Fruit fly (Drosophila melanogaster) whole organism, embryonic: ENCODE results near the gene CG9184.

Experiments used
- Abd-B ChIP-seq: fragments of 200-800 bp; sonication (Bioruptor generic); optimal IDR thresholded peaks from 2 replicates; lab custom pipeline; 2018; ENCODE audit warnings: missing biosample characterization, mild to moderate bottlenecking, missing genetic modification characterization, moderate library complexity
- Antp ChIP-seq: fragments of 200-800 bp; sonication (Bioruptor generic); optimal IDR thresholded peaks from 3 replicates; lab custom pipeline; 2016; ENCODE audit warnings: missing biosample characterization, missing genetic modification characterization
- BEAF-32 ChIP-seq: fragments of 200-800 bp; sonication (Bioruptor generic); optimal IDR thresholded peaks from 3 replicates; lab custom pipeline; 2017; ENCODE audit warnings: missing biosample characterization, missing genetic modification characterization, mild to moderate bottlenecking, moderate library complexity, missing genetic modification reagents
- CG10431 ChIP-seq: fragments of 200-800 bp; sonication (Bioruptor generic); optimal IDR thresholded peaks from 3 replicates; lab custom pipeline; 2018; ENCODE audit warnings: missing biosample characterization, mild to moderate bottlenecking, missing genetic modification characterization
- CG12155 ChIP-seq: fragments of 200-800 bp; sonication (Bioruptor generic); optimal IDR thresholded peaks from 3 replicates; lab custom pipeline; 2016; ENCODE audit warnings: missing biosample characterization, missing genetic modification characterization
- CG13123 ChIP-seq: fragments of 200-800 bp; sonication (Bioruptor generic); optimal IDR thresholded peaks from 2 replicates; lab custom pipeline; 2016; ENCODE audit warnings: missing biosample characterization, missing genetic modification characterization
- CG14667 ChIP-seq: fragments of 200-800 bp; sonication (Bioruptor generic); IDR thresholded peaks from 2 replicates; pipeline ENCODE4 v1.3.6; 2022; ENCODE audit warnings: missing biosample characterization, missing genetic modification characterization
- CG16779 ChIP-seq: fragments of 200-800 bp; sonication (Bioruptor generic); IDR thresholded peaks from 2 replicates; pipeline ENCODE4 v1.3.6; 2022; ENCODE audit warnings: missing biosample characterization, missing genetic modification characterization
- CG17829 ChIP-seq: fragments of 200-800 bp; optimal IDR thresholded peaks from 2 replicates; lab custom pipeline; 2019; ENCODE audit warnings: missing biosample characterization, mild to moderate bottlenecking, missing genetic modification characterization, moderate library complexity
- CG18476 ChIP-seq: fragments of 200-800 bp; sonication (Bioruptor generic); optimal IDR thresholded peaks from 2 replicates; lab custom pipeline; 2016; ENCODE audit warnings: missing biosample characterization, mild to moderate bottlenecking, missing genetic modification characterization
- CG2712 ChIP-seq: fragments of 200-800 bp; optimal IDR thresholded peaks from 3 replicates; lab custom pipeline; 2019; ENCODE audit warnings: missing biosample characterization, mild to moderate bottlenecking, missing genetic modification characterization, moderate library complexity
- CG2875 ChIP-seq: fragments of 200-800 bp; sonication (Bioruptor generic); optimal IDR thresholded peaks from 2 replicates; lab custom pipeline; 2017; ENCODE audit warnings: missing biosample characterization, mild to moderate bottlenecking, missing genetic modification characterization, missing genetic modification reagents
- CG34224 ChIP-seq: fragments of 200-800 bp; sonication (Bioruptor generic); IDR thresholded peaks from 3 replicates; pipeline ENCODE4 v1.3.6; 2022; ENCODE audit warnings: missing biosample characterization, missing genetic modification characterization; ENCODE audit not compliant: partially characterized antibody
- CG4404 ChIP-seq: fragments of 200-800 bp; sonication (Bioruptor generic); IDR thresholded peaks from 2 replicates; pipeline ENCODE4 v1.3.6; 2022; ENCODE audit warnings: missing biosample characterization, missing genetic modification characterization
- CG7987 ChIP-seq: fragments of 200-800 bp; sonication (Bioruptor generic); optimal IDR thresholded peaks from 2 replicates; lab custom pipeline; 2018; ENCODE audit warnings: missing biosample characterization, mild to moderate bottlenecking, missing genetic modification characterization, moderate library complexity
- CG8388 ChIP-seq: fragments of 200-800 bp; sonication (Bioruptor generic); optimal IDR thresholded peaks from 2 replicates; lab custom pipeline; 2019; ENCODE audit warnings: missing biosample characterization, mild to moderate bottlenecking, missing genetic modification characterization, moderate library complexity
- Chrac-16 ChIP-seq: fragments of 200-800 bp; sonication (Bioruptor generic); optimal IDR thresholded peaks from 3 replicates; lab custom pipeline; 2016; ENCODE audit warnings: missing biosample characterization, missing genetic modification characterization
- Deaf1 ChIP-seq: fragments of 200-800 bp; optimal IDR thresholded peaks from 3 replicates; lab custom pipeline; 2019; ENCODE audit warnings: missing biosample characterization, mild to moderate bottlenecking, missing genetic modification characterization, moderate library complexity
- Drgx ChIP-seq: fragments of 200-800 bp; sonication (Bioruptor generic); IDR thresholded peaks from 2 replicates; pipeline ENCODE4 v1.3.6; 2022; ENCODE audit warnings: missing biosample characterization, missing genetic modification characterization
- Gug ChIP-seq: fragments of 200-800 bp; sonication (Bioruptor generic); IDR thresholded peaks from 4 replicates; pipeline ENCODE4 v1.3.6; 2022; ENCODE audit warnings: missing biosample characterization, missing genetic modification characterization
- Kr ChIP-seq: fragments of 200-800 bp; sonication (Bioruptor generic); optimal IDR thresholded peaks from 2 replicates; lab custom pipeline; 2017; ENCODE audit warnings: missing biosample characterization, mild to moderate bottlenecking, missing genetic modification characterization
- MESR4 ChIP-seq: fragments of 200-800 bp; sonication (Bioruptor generic); optimal IDR thresholded peaks from 2 replicates; lab custom pipeline; 2018; ENCODE audit warnings: missing biosample characterization, mild to moderate bottlenecking, missing genetic modification characterization, moderate library complexity
- Mad ChIP-seq: fragments of 200-800 bp; sonication (Bioruptor generic); optimal IDR thresholded peaks from 2 replicates; lab custom pipeline; 2016; ENCODE audit warnings: missing biosample characterization, missing genetic modification characterization
- NFAT ChIP-seq: fragments of 200-800 bp; sonication (Bioruptor generic); IDR thresholded peaks from 2 replicates; pipeline ENCODE4 v1.3.6; 2022; ENCODE audit warnings: missing biosample characterization, missing genetic modification characterization
- Nf-YC ChIP-seq: fragments of 200-800 bp; optimal IDR thresholded peaks from 3 replicates; lab custom pipeline; 2019; ENCODE audit warnings: missing biosample characterization, mild to moderate bottlenecking, missing genetic modification characterization, moderate library complexity
- Optix ChIP-seq: fragments of 200-800 bp; sonication (Bioruptor generic); IDR thresholded peaks from 3 replicates; pipeline ENCODE4 v1.3.6; 2022; ENCODE audit warnings: missing biosample characterization, missing genetic modification characterization
- Poxn ChIP-seq: fragments of 200-800 bp; sonication (Bioruptor generic); IDR thresholded peaks from 2 replicates; pipeline ENCODE4 v1.3.6; 2022; ENCODE audit warnings: missing biosample characterization, missing genetic modification characterization
- Rx ChIP-seq: fragments of 200-800 bp; sonication (Bioruptor generic); IDR thresholded peaks from 2 replicates; pipeline ENCODE4 v1.3.6; 2022; ENCODE audit warnings: missing biosample characterization, missing genetic modification characterization
- Sin3A ChIP-seq: fragments of >200 bp; optimal IDR thresholded peaks from 2 replicates; lab custom pipeline; 2018
- Sox100B ChIP-seq: fragments of 200-800 bp; sonication (Bioruptor generic); optimal IDR thresholded peaks from 3 replicates; lab custom pipeline; 2018; ENCODE audit warnings: missing biosample characterization, mild to moderate bottlenecking, missing genetic modification characterization
- ap ChIP-seq: fragments of 200-800 bp; sonication (Bioruptor generic); IDR thresholded peaks from 2 replicates; pipeline ENCODE4 v1.3.6; 2022; ENCODE audit warnings: missing biosample characterization, missing genetic modification characterization
- da ChIP-seq: fragments of 200-800 bp; sonication (Bioruptor generic); optimal IDR thresholded peaks from 2 replicates; lab custom pipeline; 2016; ENCODE audit warnings: missing biosample characterization, missing genetic modification characterization
- dimm ChIP-seq: fragments of 200-800 bp; sonication (Bioruptor generic); IDR thresholded peaks from 2 replicates; pipeline ENCODE4 v1.3.6; 2022; ENCODE audit warnings: missing biosample characterization, missing genetic modification characterization
- emc ChIP-seq: fragments of 200-800 bp; sonication (Bioruptor generic); optimal IDR thresholded peaks from 2 replicates; lab custom pipeline; 2016; ENCODE audit warnings: missing biosample characterization, missing genetic modification characterization
- ems ChIP-seq: fragments of 200-800 bp; sonication (Bioruptor generic); optimal IDR thresholded peaks from 3 replicates; lab custom pipeline; 2016; ENCODE audit warnings: missing biosample characterization, missing genetic modification characterization
- h ChIP-seq: fragments of >200 bp; optimal IDR thresholded peaks from 2 replicates; lab custom pipeline; 2017
- insv ChIP-seq, 2 experiments: fragments of 200-800 bp; sonication (Bioruptor generic); optimal IDR thresholded peaks; 3 replicates each; lab custom pipeline; 2016 to 2018; ENCODE audit warnings: missing biosample characterization in 2 of 2, missing genetic modification characterization in 2 of 2
- jumu ChIP-seq: fragments of 200-800 bp; sonication (Bioruptor generic); optimal IDR thresholded peaks from 3 replicates; lab custom pipeline; 2016; ENCODE audit warnings: missing biosample characterization, missing genetic modification characterization
- knrl ChIP-seq: fragments of 200-800 bp; sonication (Bioruptor generic); IDR thresholded peaks from 3 replicates; pipeline ENCODE4 v1.3.6; 2022; ENCODE audit warnings: missing biosample characterization, missing genetic modification characterization; ENCODE audit not compliant: partially characterized antibody
- lilli ChIP-seq: fragments of 200-800 bp; sonication (Bioruptor generic); optimal IDR thresholded peaks from 3 replicates; lab custom pipeline; 2016; ENCODE audit warnings: missing biosample characterization, missing genetic modification characterization
- lov ChIP-seq, 2 experiments: fragments of 200-800 bp in 1 of 2; fragments of >200 bp in 1 of 2; sonication (Bioruptor generic) in 1 of 2; IDR thresholded peaks in 1 of 2; optimal IDR thresholded peaks in 1 of 2; 2 replicates in 1 of 2; 3 replicates in 1 of 2; pipeline versions ENCODE4 v1.3.6 to Lab custom; 2017 to 2022; ENCODE audit warnings: missing biosample characterization in 1 of 2, missing genetic modification characterization in 1 of 2
- nau ChIP-seq: fragments of 200-800 bp; sonication (Bioruptor generic); optimal IDR thresholded peaks from 3 replicates; lab custom pipeline; 2017; ENCODE audit warnings: missing biosample characterization, mild to moderate bottlenecking, missing genetic modification characterization, missing genetic modification reagents
- nmo ChIP-seq: fragments of 200-800 bp; sonication (Bioruptor generic); optimal IDR thresholded peaks from 2 replicates; lab custom pipeline; 2018; ENCODE audit warnings: missing biosample characterization, mild to moderate bottlenecking, missing genetic modification characterization, moderate library complexity
- ro ChIP-seq: fragments of 200-800 bp; sonication (Bioruptor generic); IDR thresholded peaks from 2 replicates; pipeline ENCODE4 v1.3.6; 2022; ENCODE audit warnings: missing biosample characterization, missing genetic modification characterization
- row ChIP-seq: fragments of 200-800 bp; sonication (Bioruptor generic); IDR thresholded peaks from 3 replicates; pipeline ENCODE4 v1.3.6; 2022; ENCODE audit warnings: missing biosample characterization, missing genetic modification characterization
- sens-2 ChIP-seq: fragments of 200-800 bp; sonication (Bioruptor generic); IDR thresholded peaks from 2 replicates; pipeline ENCODE4 v1.3.6; 2022; ENCODE audit warnings: missing biosample characterization, missing genetic modification characterization
- sim ChIP-seq: fragments of 200-800 bp; sonication (Bioruptor generic); IDR thresholded peaks from 2 replicates; pipeline ENCODE4 v1.3.6; 2022; ENCODE audit warnings: missing biosample characterization, missing genetic modification characterization
- slbo ChIP-seq: fragments of 200-800 bp; sonication (Bioruptor generic); IDR thresholded peaks from 2 replicates; pipeline ENCODE4 v1.3.6; 2022; ENCODE audit warnings: missing biosample characterization, missing genetic modification characterization
- tll ChIP-seq, 2 experiments: fragments of 200-800 bp in 1 of 2; fragments of >200 bp in 1 of 2; sonication (Bioruptor generic) in 1 of 2; optimal IDR thresholded peaks; 2 replicates each; lab custom pipeline; 2017 to 2019; ENCODE audit warnings: missing biosample characterization in 2 of 2, missing genetic modification characterization in 2 of 2, mild to moderate bottlenecking in 1 of 2, moderate library complexity in 1 of 2
- wor ChIP-seq: fragments of 200-800 bp; sonication (Bioruptor generic); IDR thresholded peaks from 2 replicates; pipeline ENCODE4 v1.3.6; 2022; ENCODE audit warnings: missing biosample characterization, missing genetic modification characterization
- zen2 ChIP-seq: fragments of 200-800 bp; sonication (Bioruptor generic); IDR thresholded peaks from 3 replicates; pipeline ENCODE4 v1.3.6; 2022; ENCODE audit warnings: missing biosample characterization, missing genetic modification characterization; ENCODE audit not compliant: partially characterized antibody

The CG9184 gene

DNA sequence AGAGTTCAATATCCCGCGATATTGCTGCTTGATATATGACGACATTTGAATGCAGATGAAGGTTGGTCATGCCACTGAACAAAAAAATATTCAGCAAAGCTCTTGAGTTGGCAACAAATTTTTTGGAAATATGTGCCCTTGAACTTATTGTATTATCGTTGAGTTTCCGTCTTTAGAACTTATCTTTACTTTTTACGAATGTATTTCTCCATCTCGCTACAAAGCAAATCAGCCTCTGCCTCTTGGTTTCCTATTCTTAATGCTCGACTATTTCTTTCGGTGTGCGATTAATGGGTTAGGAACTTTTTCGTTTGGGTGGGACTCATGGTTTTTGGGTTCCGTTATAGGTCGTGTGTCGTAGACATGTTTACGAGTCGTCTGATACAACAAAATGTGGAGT, 530 bp upstream of the CG9184 start (continued):
- no peak for TF ChIP-seq CG14667 (GFP tag; lab: Robert Waterston, UW)
- no peak for TF ChIP-seq ro
- TF ChIP-seq CG2712 (tag; lab: Kevin White, UChicago), result peak; percentile 90
- TF ChIP-seq lilli (GFP tag; lab: Kevin White, UChicago), result peak; percentile 68
- no peak for TF ChIP-seq CG4404 (GFP tag; lab: Robert Waterston, UW)
- TF ChIP-seq Abd-B (GFP tag; lab: Kevin White, UChicago), result peak; percentile 76
- no peak for TF ChIP-seq CG13123
- 0 out of 2 replicates have a peak, but pooled peaks have one; percentile 11 for TF ChIP-seq wor (GFP tag; lab: Robert Waterston, UW)
- TF ChIP-seq MESR4 (GFP tag; lab: Kevin White, UChicago), result peak; percentile 8
- peak; percentile 60; the same call in 1 of the 3 replicates for TF ChIP-seq Optix (GFP tag; lab: Robert Waterston, UW)
- TF ChIP-seq slbo (GFP tag; lab: Robert Waterston, UW), result peak; percentile 45; the same call in 1 of the 2 replicates
- peak; percentile 81 for TF ChIP-seq Antp (GFP tag; lab: Kevin White, UChicago)
- TF ChIP-seq da (GFP tag; lab: Kevin White, UChicago), result no peak
- TF ChIP-seq Gug, result peak; percentile 37; the same call in 1 of the 4 replicates
- no peak for TF ChIP-seq Nf-YC (tag; lab: Kevin White, UChicago)
- TF ChIP-seq CG18476 (GFP tag; lab: Kevin White, UChicago), result no peak
- TF ChIP-seq BEAF-32 (GFP tag; lab: Kevin White, UChicago), result no peak
- peak; percentile 89 for TF ChIP-seq nmo (GFP tag; lab: Kevin White, UChicago)
- 0 out of 2 replicates have a peak, but pooled peaks have one; percentile 43 for TF ChIP-seq ap
- TF ChIP-seq Sox100B (GFP tag; lab: Kevin White, UChicago), result peak; percentile 61
- TF ChIP-seq CG17829 (tag; lab: Kevin White, UChicago), result peak; percentile 82
- peak; percentile 80 for TF ChIP-seq row (GFP tag; lab: Robert Waterston, UW)
- TF ChIP-seq h (lab: Kevin White, UChicago), result no peak
- no peak for TF ChIP-seq CG7987 (GFP tag; lab: Kevin White, UChicago)
- TF ChIP-seq jumu (GFP tag; lab: Kevin White, UChicago), result peak; percentile 72
- TF ChIP-seq nau, result peak; percentile 25
- peak; percentile 35; the same call in 1 of the 2 replicates for TF ChIP-seq sim (GFP tag; lab: Robert Waterston, UW)
- no peak for TF ChIP-seq Poxn (GFP tag; lab: Robert Waterston, UW)
- TF ChIP-seq Rx (GFP tag; lab: Robert Waterston, UW), result 0 out of 2 replicates have a peak, but pooled peaks have one; percentile 16
- peak; percentile 40 for TF ChIP-seq Mad (GFP tag; lab: Kevin White, UChicago)
- peak; percentile 80 for TF ChIP-seq CG8388
- no peak for TF ChIP-seq CG16779
- no peak for TF ChIP-seq Kr (GFP tag; lab: Kevin White, UChicago)
- no peak for TF ChIP-seq zen2 (GFP tag; lab: Robert Waterston, UW)
- peak; percentile 67 for TF ChIP-seq Chrac-16
- TF ChIP-seq CG34224 (GFP tag; lab: Robert Waterston, UW), result no peak
- TF ChIP-seq Deaf1 (tag; lab: Kevin White, UChicago), result peak; percentile 44
- TF ChIP-seq CG10431 (GFP tag; lab: Kevin White, UChicago), result peak; percentile 55
- peak; percentile 72 for TF ChIP-seq sens-2 (GFP tag; lab: Robert Waterston, UW)
- TF ChIP-seq insv (GFP tag; optimal IDR thresholded peaks at IDR 0.05; lab: Kevin White, UChicago), result no peak
- peak; percentile 54 for TF ChIP-seq CG2875 (GFP tag; lab: Kevin White, UChicago)
- TF ChIP-seq dimm, result no peak
- TF ChIP-seq lov (optimal IDR thresholded peaks at IDR 0.05; lab: Kevin White, UChicago), result no peak
- peak; percentile 44; the same call in 1 of the 3 replicates for TF ChIP-seq lov (GFP tag; IDR thresholded peaks at IDR 0.05; lab: Robert Waterston, UW)
- TF ChIP-seq knrl (GFP tag; lab: Robert Waterston, UW), result no peak
- no peak for TF ChIP-seq tll (GFP tag; optimal IDR thresholded peaks at IDR 0.05; lab: Kevin White, UChicago)
- TF ChIP-seq emc (GFP tag; lab: Kevin White, UChicago), result no peak
- TF ChIP-seq CG12155, result peak; percentile 50
- no peak for TF ChIP-seq NFAT (GFP tag; lab: Robert Waterston, UW)
- TF ChIP-seq Drgx (GFP tag; lab: Robert Waterston, UW), result no peak
- no peak for TF ChIP-seq Sin3A
- peak; percentile 22 for TF ChIP-seq ems (GFP tag; lab: Kevin White, UChicago)
